Fruit fly (Drosophila melanogaster): ENCODE results near the gene CG5953.

Gene CG5953

DNA sequence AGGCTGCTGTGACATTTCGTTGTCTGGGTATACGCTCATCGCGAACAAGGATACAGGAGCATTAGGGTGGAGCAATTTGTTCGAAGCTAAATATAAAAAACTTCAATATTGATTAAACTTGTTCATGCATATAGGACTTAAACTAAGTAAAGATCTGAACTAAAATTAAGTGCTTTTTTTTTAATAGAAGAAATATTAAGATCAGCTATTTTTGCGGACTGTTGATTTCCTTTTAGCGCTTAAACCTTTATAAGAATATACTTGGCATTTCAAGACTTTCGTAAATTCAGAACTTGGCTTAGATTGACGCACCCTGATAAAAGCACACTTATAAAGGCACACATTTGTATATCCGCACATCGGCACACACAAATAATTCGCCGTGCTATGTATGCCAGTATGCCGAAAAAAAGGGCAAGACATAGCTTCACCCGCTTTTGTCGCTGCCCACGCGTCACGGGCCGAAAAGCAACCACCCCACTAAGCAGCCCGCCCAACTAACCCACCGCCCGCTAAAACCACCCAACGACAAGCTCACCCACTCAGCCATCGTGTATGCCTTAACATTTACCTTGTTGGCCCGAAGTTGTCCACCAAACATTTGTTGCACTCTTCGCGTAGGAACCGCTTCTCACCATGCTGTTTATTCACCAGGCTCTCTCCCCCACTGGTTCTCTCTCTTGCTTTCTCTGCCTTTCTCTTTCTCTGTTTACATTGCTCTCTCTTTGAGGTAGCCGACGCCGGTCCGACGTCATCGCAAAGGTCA lies 15.2 kb upstream of the CG5953 start (continued):
- TF ChIP-seq Abd-B (GFP tag; optimal IDR thresholded peaks at IDR 0.05) (no peak), CG1603 (tag; optimal IDR thresholded peaks at IDR 0.05) (no peak), CG17385 (GFP tag; optimal IDR thresholded peaks at IDR 0.05) (peak; percentile 61), fu2 (GFP tag; optimal IDR thresholded peaks at IDR 0.05) (peak; percentile 24), NfI (GFP tag; optimal IDR thresholded peaks at IDR 0.05) (peak; percentile 83), CG18262 (tag; optimal IDR thresholded peaks at IDR 0.05) (peak; percentile 32), dpn (GFP tag; optimal IDR thresholded peaks at IDR 0.05) (peak; percentile 22 to 31), CG32532 (GFP tag; IDR thresholded peaks at IDR 0.05) (peak; percentile 57; the same call in 1 of the 2 replicates), PHDP (tag; optimal IDR thresholded peaks at IDR 0.05) (peak; percentile 79), crc (GFP tag; optimal IDR thresholded peaks at IDR 0.05) (peak; percentile 14), CG4424 (GFP tag; optimal IDR thresholded peaks at IDR 0.05) (peak; percentile 39), Trl (optimal IDR thresholded peaks at IDR 0.05) (peak; percentile 76 to 89), Trl (GFP tag; optimal IDR thresholded peaks at IDR 0.05) (peak; percentile 0), esg (GFP tag; conservative IDR thresholded peaks at IDR 0.05) (peak; percentile 38; the same call in 1 of the 2 replicates), sisA (GFP tag; IDR thresholded peaks at IDR 0.05) (no peak), stwl (tag; optimal IDR thresholded peaks at IDR 0.05) (no peak), CG17359 (tag; optimal IDR thresholded peaks at IDR 0.05) (peak; percentile 46), B-H2 (GFP tag; optimal IDR thresholded peaks at IDR 0.05) (peak; percentile 68), CG8290 (GFP tag; optimal IDR thresholded peaks at IDR 0.05) (no peak), CG8290 (tag; optimal IDR thresholded peaks at IDR 0.05) (peak in 1 of 2 experiments; percentile 11), br (optimal IDR thresholded peaks at IDR 0.05) (no peak), Hr51 (GFP tag; optimal IDR thresholded peaks at IDR 0.05) (peak in 1 of 2 experiments; percentile 55), mam (GFP tag; optimal IDR thresholded peaks at IDR 0.05) (peak; percentile 40), HLH54F (GFP tag; optimal IDR thresholded peaks at IDR 0.05) (peak; percentile 35), Rfx (GFP tag; IDR thresholded peaks at IDR 0.05) (peak; percentile 54), CG3995 (GFP tag; optimal IDR thresholded peaks at IDR 0.05) (peak; percentile 5), ranshi (GFP tag; IDR thresholded peaks at IDR 0.05) (no peak), pho (GFP tag; optimal IDR thresholded peaks at IDR 0.05) (peak; percentile 53), CG5953 (GFP tag; IDR thresholded peaks at IDR 0.05) (peak; percentile 12; the same call in 1 of the 2 replicates), vvl (GFP tag; IDR thresholded peaks at IDR 0.05) (peak; percentile 26; the same call in 1 of the 2 replicates), CG9932 (GFP tag; IDR thresholded peaks at IDR 0.05) (peak; percentile 62), CG7745 (tag; optimal IDR thresholded peaks at IDR 0.05) (no peak), Doc2 (GFP tag; IDR thresholded peaks at IDR 0.05) (no peak), CG11695 (GFP tag; IDR thresholded peaks at IDR 0.05) (peak; percentile 73), CG2678 (tag; optimal IDR thresholded peaks at IDR 0.05) (peak; percentile 91), sug (tag; optimal IDR thresholded peaks at IDR 0.05) (peak; percentile 63), CG12942 (GFP tag; optimal IDR thresholded peaks at IDR 0.05) (peak; percentile 10), CG12219 (GFP tag; optimal IDR thresholded peaks at IDR 0.05) (peak; percentile 48), CG17361 (GFP tag; IDR thresholded peaks at IDR 0.05) (0 out of 3 replicates have a peak, but pooled peaks have one; percentile 36), Awh (GFP tag; IDR thresholded peaks at IDR 0.05) (no peak), Jarid2 (GFP tag; optimal IDR thresholded peaks at IDR 0.05) (peak; percentile 21), CG3065 (GFP tag; optimal IDR thresholded peaks at IDR 0.05) (no peak), CG8924 (tag; optimal IDR thresholded peaks at IDR 0.05) (peak; percentile 67), pfk (GFP tag; optimal IDR thresholded peaks at IDR 0.05) (no peak), Ada2b (GFP tag; IDR thresholded peaks at IDR 0.05) (peak; percentile 19; the same call in 1 of the 2 replicates), p53 (GFP tag; optimal IDR thresholded peaks at IDR 0.05) (no peak), slbo (GFP tag; IDR thresholded peaks at IDR 0.05) (peak; percentile 34), ems (GFP tag; optimal IDR thresholded peaks at IDR 0.05) (no peak), yki (optimal IDR thresholded peaks at IDR 0.05) (peak; percentile 43), CG13424 (tag; optimal IDR thresholded peaks at IDR 0.05) (peak; percentile 81), CG6765 (GFP tag; optimal IDR thresholded peaks at IDR 0.05) (peak; percentile 76)
